Fruit fly (Drosophila melanogaster): ENCODE measurements around the gene CG4572.

- TF ChIP-seq Jra (GFP tag; optimal IDR thresholded peaks at IDR 0.05) (no peak), lola (GFP tag; optimal IDR thresholded peaks at IDR 0.05) (no peak), Hr78 (GFP tag; optimal IDR thresholded peaks at IDR 0.05) (no peak), h (GFP tag; optimal IDR thresholded peaks at IDR 0.05) (peak; percentile 18), psq (GFP tag; optimal IDR thresholded peaks at IDR 0.05) (no peak), fru (GFP tag; optimal IDR thresholded peaks at IDR 0.05) (peak; percentile 5), Myc (optimal IDR thresholded peaks at IDR 0.05) (no peak), HLH106 (tag; optimal IDR thresholded peaks at IDR 0.05) (no peak), sv (GFP tag; optimal IDR thresholded peaks at IDR 0.05) (peak; percentile 44), dsf (GFP tag; optimal IDR thresholded peaks at IDR 0.05; ENCODE audit: borderline replicate concordance) (no peak), Sp1 (GFP tag; optimal IDR thresholded peaks at IDR 0.05) (no peak)
Observed at dm6 chr3R:19892046-19892445, 27.9 kb upstream of the CG4572 start.

Measured in whole organism, wandering third instar larva.